Worm (Caenorhabditis elegans) whole organism, young adult: ENCODE results near the gene plc-2.

Source experiments
- B0035.1 ChIP-seq: sonication (generic microtip); optimal IDR thresholded peaks from 2 replicates; lab custom pipeline; 2016; ENCODE audit warnings: missing genetic modification characterization, mild to moderate bottlenecking, missing compliant biosample characterization, missing genotype, missing genetic modification reagents
- B0336.3 ChIP-seq: fragments of 200-800 bp; sonication (Bioruptor generic); IDR thresholded peaks from 2 replicates; pipeline ENCODE4 v1.3.6; 2022; ENCODE audit warnings: missing genetic modification characterization, missing compliant biosample characterization
- F22D6.2 ChIP-seq: sonication (generic microtip); optimal IDR thresholded peaks from 2 replicates; lab custom pipeline; 2016; ENCODE audit warnings: mild to moderate bottlenecking, missing genetic modification characterization, missing compliant biosample characterization
- F23B12.7 ChIP-seq: sonication (generic microtip); optimal IDR thresholded peaks from 2 replicates; lab custom pipeline; 2017; ENCODE audit warnings: missing genetic modification characterization, mild to moderate bottlenecking, missing compliant biosample characterization, antibody characterized with exemption, moderate library complexity; ENCODE audit not compliant: insufficient read depth
- F55B11.4 ChIP-seq: sonication (generic microtip); optimal IDR thresholded peaks from 2 replicates; lab custom pipeline; 2016; ENCODE audit warnings: missing compliant biosample characterization, missing genetic modification characterization, borderline replicate concordance; ENCODE audit not compliant: insufficient read depth
- F57A8.1 ChIP-seq: fragments of 200-800 bp; sonication (Bioruptor generic); optimal IDR thresholded peaks from 2 replicates; lab custom pipeline; 2018; ENCODE audit warnings: mild to moderate bottlenecking, missing genetic modification characterization, moderate library complexity, missing compliant biosample characterization
- T07F8.4 ChIP-seq: sonication (generic microtip); optimal IDR thresholded peaks from 2 replicates; lab custom pipeline; 2016; ENCODE audit warnings: mild to moderate bottlenecking, missing genetic modification characterization, moderate library complexity, missing compliant biosample characterization
- Y53F4B.3 ChIP-seq: fragments of 200-800 bp; sonication (Bioruptor generic); IDR thresholded peaks from 2 replicates; pipeline ENCODE4 v1.3.6; 2022; ENCODE audit warnings: missing genetic modification reagents, missing genetic modification characterization, missing compliant biosample characterization
- Y53G8AR.9 ChIP-seq: fragments of 200-800 bp; sonication (Bioruptor generic); conservative IDR thresholded peaks from 2 replicates; pipeline ENCODE4 v1.3.6; 2022; ENCODE audit warnings: missing genetic modification reagents, missing genetic modification characterization, missing compliant biosample characterization
- Y56A3A.18 ChIP-seq: fragments of 200-800 bp; sonication (Bioruptor generic); IDR thresholded peaks from 2 replicates; pipeline ENCODE4 v1.3.6; 2022; ENCODE audit warnings: missing genetic modification reagents, missing genetic modification characterization, missing compliant biosample characterization
- Y79H2A.3 ChIP-seq: fragments of 200-800 bp; sonication (Bioruptor generic); conservative IDR thresholded peaks from 2 replicates; pipeline ENCODE4 v1.3.6; 2022; ENCODE audit warnings: missing genetic modification reagents, missing genetic modification characterization, missing compliant biosample characterization
- akir-1 ChIP-seq: fragments of 200-800 bp; sonication (Bioruptor generic); optimal IDR thresholded peaks from 2 replicates; lab custom pipeline; 2018; ENCODE audit warnings: mild to moderate bottlenecking, missing genetic modification characterization, moderate library complexity, missing compliant biosample characterization
- aptf-3 ChIP-seq: fragments of 200-800 bp; sonication (Bioruptor generic); IDR thresholded peaks from 2 replicates; pipeline ENCODE4 v1.3.6; 2022; ENCODE audit warnings: missing genetic modification characterization, missing compliant biosample characterization
- atf-7 ChIP-seq: sonication (generic microtip); optimal IDR thresholded peaks from 2 replicates; lab custom pipeline; 2017; ENCODE audit warnings: mild to moderate bottlenecking, missing genetic modification characterization, missing compliant biosample characterization
- attf-3 ChIP-seq: fragments of 200-800 bp; sonication (Bioruptor generic); conservative IDR thresholded peaks from 2 replicates; pipeline ENCODE4 v1.3.6; 2022; ENCODE audit warnings: missing genetic modification reagents, missing genetic modification characterization, missing compliant biosample characterization
- attf-5 ChIP-seq: fragments of 200-800 bp; sonication (Bioruptor generic); optimal IDR thresholded peaks from 2 replicates; lab custom pipeline; 2018; ENCODE audit warnings: mild to moderate bottlenecking, missing genetic modification characterization, missing compliant biosample characterization
- attf-6 ChIP-seq: fragments of 200-800 bp; sonication (Bioruptor generic); IDR thresholded peaks from 2 replicates; pipeline ENCODE4 v1.3.6; 2022; ENCODE audit warnings: missing genetic modification reagents, missing genetic modification characterization, missing compliant biosample characterization
- ceh-58 ChIP-seq: fragments of 200-800 bp; sonication (Bioruptor generic); IDR thresholded peaks from 2 replicates; pipeline ENCODE4 v1.3.6; 2022; ENCODE audit warnings: missing genetic modification characterization, missing compliant biosample characterization
- ceh-79 ChIP-seq: sonication (generic microtip); optimal IDR thresholded peaks from 2 replicates; lab custom pipeline; 2017; ENCODE audit warnings: mild to moderate bottlenecking, missing genetic modification characterization, missing compliant biosample characterization
- ceh-91 ChIP-seq: fragments of 200-800 bp; sonication (Bioruptor generic); IDR thresholded peaks from 2 replicates; pipeline ENCODE4 v1.3.6; 2022; ENCODE audit warnings: missing genetic modification reagents, missing genetic modification characterization, missing compliant biosample characterization
- dox-1 ChIP-seq: fragments of 200-800 bp; sonication (Bioruptor generic); IDR thresholded peaks from 2 replicates; pipeline ENCODE4 v1.3.6; 2022; ENCODE audit warnings: missing genetic modification reagents, missing genetic modification characterization, missing compliant biosample characterization
- dpff-1 ChIP-seq: sonication (generic microtip); optimal IDR thresholded peaks from 2 replicates; lab custom pipeline; 2017; ENCODE audit warnings: mild to moderate bottlenecking, missing genetic modification characterization, missing compliant biosample characterization
- egl-44 ChIP-seq: fragments of 200-800 bp; sonication (Bioruptor generic); IDR thresholded peaks from 2 replicates; pipeline ENCODE4 v1.3.6; 2022; ENCODE audit warnings: missing genetic modification reagents, missing genetic modification characterization, missing compliant biosample characterization
- ekl-4 ChIP-seq: fragments of 200-800 bp; sonication (Bioruptor generic); IDR thresholded peaks from 2 replicates; pipeline ENCODE4 v1.3.6; 2022; ENCODE audit warnings: missing genetic modification reagents, missing genetic modification characterization, missing compliant biosample characterization
- gei-17 ChIP-seq: fragments of 200-800 bp; sonication (Bioruptor generic); optimal IDR thresholded peaks from 2 replicates; lab custom pipeline; 2018; ENCODE audit warnings: mild to moderate bottlenecking, missing genetic modification characterization, missing compliant biosample characterization
- hmg-1.2 ChIP-seq: fragments of 200-800 bp; sonication (Bioruptor generic); IDR thresholded peaks from 2 replicates; pipeline ENCODE4 v1.3.6; 2022; ENCODE audit warnings: missing genetic modification reagents, missing genetic modification characterization, missing compliant biosample characterization
- hmg-20 ChIP-seq: fragments of 200-800 bp; sonication (Bioruptor generic); IDR thresholded peaks from 2 replicates; pipeline ENCODE4 v1.3.6; 2022; ENCODE audit warnings: missing genetic modification reagents, missing genetic modification characterization, missing compliant biosample characterization
- hsf-1 ChIP-seq: fragments of 200-800 bp; sonication (Bioruptor generic); IDR thresholded peaks from 2 replicates; pipeline ENCODE4 v1.3.6; 2022; ENCODE audit warnings: missing genetic modification reagents, missing genetic modification characterization, missing compliant biosample characterization
- lag-1 ChIP-seq: fragments of 200-800 bp; sonication (Bioruptor generic); IDR thresholded peaks from 2 replicates; pipeline ENCODE4 v1.3.6; 2022; ENCODE audit warnings: missing genetic modification reagents, missing genetic modification characterization, missing compliant biosample characterization
- lin-40 ChIP-seq: sonication (generic microtip); optimal IDR thresholded peaks from 2 replicates; lab custom pipeline; 2016; ENCODE audit warnings: missing genetic modification characterization, mild to moderate bottlenecking, missing compliant biosample characterization, missing genotype, missing genetic modification reagents
- lir-1 ChIP-seq: fragments of 200-800 bp; sonication (Bioruptor generic); conservative IDR thresholded peaks from 2 replicates; pipeline ENCODE4 v1.3.6; 2022; ENCODE audit warnings: missing genetic modification reagents, missing genetic modification characterization, missing compliant biosample characterization
- lsl-1 ChIP-seq: fragments of 200-800 bp; sonication (Bioruptor generic); optimal IDR thresholded peaks from 2 replicates; lab custom pipeline; 2018; ENCODE audit warnings: mild to moderate bottlenecking, missing genetic modification characterization, moderate library complexity, missing compliant biosample characterization
- madf-3 ChIP-seq: fragments of 200-800 bp; sonication (Bioruptor generic); IDR thresholded peaks from 2 replicates; pipeline ENCODE4 v1.3.6; 2022; ENCODE audit warnings: missing genetic modification reagents, missing genetic modification characterization, missing compliant biosample characterization
- madf-8 ChIP-seq: fragments of 200-800 bp; sonication (Bioruptor generic); conservative IDR thresholded peaks from 2 replicates; pipeline ENCODE4 v1.3.6; 2022; ENCODE audit warnings: missing genetic modification reagents, missing genetic modification characterization, missing compliant biosample characterization
- mcd-1 ChIP-seq: fragments of 200-800 bp; sonication (Bioruptor generic); IDR thresholded peaks from 2 replicates; pipeline ENCODE4 v1.3.6; 2022; ENCODE audit warnings: missing genetic modification reagents, missing genetic modification characterization, missing compliant biosample characterization
- mel-28 ChIP-seq: sonication (generic microtip); optimal IDR thresholded peaks from 2 replicates; lab custom pipeline; 2016; ENCODE audit warnings: borderline replicate concordance, mild to moderate bottlenecking, missing genetic modification characterization, missing compliant biosample characterization
- nfya-1 ChIP-seq: sonication (generic microtip); optimal IDR thresholded peaks from 2 replicates; lab custom pipeline; 2017; ENCODE audit warnings: antibody characterized with exemption, missing compliant biosample characterization, missing genetic modification characterization, borderline replicate concordance; ENCODE audit not compliant: insufficient read depth
- nhr-179 ChIP-seq: sonication (generic microtip); optimal IDR thresholded peaks from 2 replicates; lab custom pipeline; 2016; ENCODE audit warnings: mild to moderate bottlenecking, missing genetic modification characterization, missing compliant biosample characterization
- nhr-27 ChIP-seq: fragments of 200-800 bp; sonication (Bioruptor generic); optimal IDR thresholded peaks from 2 replicates; lab custom pipeline; 2018; ENCODE audit warnings: mild to moderate bottlenecking, missing genetic modification characterization, moderate library complexity, missing compliant biosample characterization
- nhr-90 ChIP-seq: sonication (generic microtip); optimal IDR thresholded peaks from 2 replicates; lab custom pipeline; 2016; ENCODE audit warnings: missing genotype, mild to moderate bottlenecking, missing genetic modification characterization, missing compliant biosample characterization
- rpc-1 ChIP-seq, 2 experiments: fragments of 150-350 bp in 1 of 2; sonication (generic microtip) in 1 of 2; optimal IDR thresholded peaks; 2 replicates each; lab custom pipeline; 2014 to 2018; ENCODE audit warnings: missing biosample characterization in 1 of 2, missing genetic modification characterization in 1 of 2, missing genetic modification reagents in 1 of 2, missing genotype in 1 of 2
- snpc-4 ChIP-seq, 5 experiments: fragments of 150-350 bp in 1 of 5; sonication (generic microtip) in 4 of 5; optimal IDR thresholded peaks; 2 replicates each; lab custom pipeline; 2014 to 2018; ENCODE audit warnings: missing genetic modification characterization in 5 of 5, missing biosample characterization in 3 of 5, antibody characterized with exemption in 2 of 5, mild to moderate bottlenecking in 2 of 5, missing compliant biosample characterization in 2 of 5, missing genotype in 2 of 5, moderate library complexity in 2 of 5, missing genetic modification reagents in 1 of 5
- somi-1 ChIP-seq: fragments of 200-800 bp; sonication (Bioruptor generic); optimal IDR thresholded peaks from 2 replicates; lab custom pipeline; 2018; ENCODE audit warnings: mild to moderate bottlenecking, missing genetic modification characterization, missing compliant biosample characterization
- tbp1 ChIP-seq: fragments of 200-800 bp; sonication (Bioruptor generic); optimal IDR thresholded peaks from 2 replicates; lab custom pipeline; 2018; ENCODE audit warnings: mild to moderate bottlenecking, missing genetic modification characterization, missing compliant biosample characterization
- unc-62 ChIP-seq: fragments of 150-350 bp; optimal IDR thresholded peaks from 2 replicates; lab custom pipeline; 2014; ENCODE audit warnings: missing biosample characterization, missing genetic modification reagents, missing genetic modification characterization
- zim-3 ChIP-seq: sonication (generic microtip); optimal IDR thresholded peaks from 2 replicates; lab custom pipeline; 2017; ENCODE audit warnings: mild to moderate bottlenecking, missing genetic modification characterization, moderate library complexity, missing compliant biosample characterization

Gene plc-2

DNA sequence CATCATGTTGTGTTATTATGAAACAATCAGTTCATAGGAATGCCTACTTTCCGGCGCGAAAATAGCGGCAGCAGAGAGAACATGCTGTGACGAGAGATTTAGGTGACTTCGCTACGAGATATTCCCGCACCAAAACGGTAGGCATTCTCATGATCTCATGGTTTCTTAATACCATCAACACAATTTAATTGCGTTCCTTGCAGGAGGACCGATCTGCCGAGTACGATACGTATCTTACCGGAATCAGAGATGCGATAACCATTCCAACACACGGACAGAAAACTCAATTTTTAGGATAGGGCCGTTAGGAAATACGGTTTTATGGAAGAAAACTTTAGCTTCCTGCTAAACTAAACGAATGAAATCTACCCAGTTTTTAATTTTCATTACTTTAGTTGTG, 43.6 kb upstream of the plc-2 start, which contains the start of gene T09F5.1:
Gene T09F5.1, plus strand, starts transcription at position 301 of the 400 bp plus-strand sequence.
- TF ChIP-seq egl-44 (GFP tag; lab: Robert Waterston, UW) = no peak
- no peak for TF ChIP-seq hmg-1.2 (GFP tag; lab: Robert Waterston, UW)
- TF ChIP-seq hmg-20 (GFP tag; lab: Robert Waterston, UW) = no peak
- TF ChIP-seq lag-1 (GFP tag; lab: Robert Waterston, UW) = no peak
- no peak for TF ChIP-seq mel-28 (tag; lab: Kevin White, UChicago)
- no peak for TF ChIP-seq F55B11.4 (tag; lab: Kevin White, UChicago)
- TF ChIP-seq nhr-90 (tag; lab: Kevin White, UChicago) = no peak
- TF ChIP-seq dox-1 (GFP tag; lab: Robert Waterston, UW) = no peak
- no peak for TF ChIP-seq aptf-3
- no peak for TF ChIP-seq F57A8.1 (GFP tag; lab: Kevin White, UChicago)
- no peak for TF ChIP-seq somi-1 (GFP tag; lab: Kevin White, UChicago)
- TF ChIP-seq nfya-1 (tag; lab: Kevin White, UChicago) = no peak
- TF ChIP-seq snpc-4 (GFP tag; optimal IDR thresholded peaks at IDR 0.05; lab: Kevin White, UChicago) = no peak
- TF ChIP-seq snpc-4 (tag; optimal IDR thresholded peaks at IDR 0.05; lab: Kevin White, UChicago) = no peak
- no peak for TF ChIP-seq tbp1 (GFP tag; lab: Kevin White, UChicago)
- no peak for TF ChIP-seq ekl-4 (GFP tag; lab: Robert Waterston, UW)
- TF ChIP-seq F22D6.2 (tag; lab: Kevin White, UChicago) = no peak

DNA sequence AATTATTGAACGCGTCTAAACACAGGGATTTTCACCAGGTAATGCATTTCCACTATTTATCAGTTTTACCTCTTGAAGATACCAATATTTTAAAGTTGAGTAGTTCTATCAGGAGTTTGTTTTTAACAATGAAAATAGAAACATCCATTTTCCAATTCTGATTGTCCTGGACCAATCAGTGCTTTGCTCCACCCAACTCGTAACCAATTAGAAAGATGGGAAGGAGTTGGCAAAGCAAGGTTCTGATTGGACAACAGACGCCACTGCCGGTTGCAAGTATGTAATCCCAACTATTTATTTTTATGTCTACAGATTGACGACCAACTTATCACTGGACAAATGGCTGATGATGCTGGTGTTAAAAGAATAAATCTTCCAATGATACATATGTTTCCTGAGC, 42.2 kb upstream of the plc-2 start:
- TF ChIP-seq madf-8 (no peak), rpc-1 (optimal IDR thresholded peaks at IDR 0.05; lab: Kevin White, UChicago) (no peak), rpc-1 (tag; optimal IDR thresholded peaks at IDR 0.05; lab: Kevin White, UChicago) (no peak), Y79H2A.3 (no peak), lin-40 (no peak), madf-3 (no peak), attf-3 (GFP tag; lab: Robert Waterston, UW) (no peak), ceh-58 (no peak), Y53F4B.3 (GFP tag; lab: Robert Waterston, UW) (no peak), B0336.3 (GFP tag; lab: Robert Waterston, UW) (no peak), akir-1 (GFP tag; lab: Kevin White, UChicago) (no peak), Y53G8AR.9 (no peak), attf-5 (GFP tag; lab: Kevin White, UChicago) (no peak), mcd-1 (no peak), nfya-1 (tag; lab: Kevin White, UChicago) (no peak), dpff-1 (tag; lab: Kevin White, UChicago) (no peak), unc-62 (no peak), nhr-27 (tag; lab: Kevin White, UChicago) (no peak), T07F8.4 (tag; lab: Kevin White, UChicago) (no peak)

DNA sequence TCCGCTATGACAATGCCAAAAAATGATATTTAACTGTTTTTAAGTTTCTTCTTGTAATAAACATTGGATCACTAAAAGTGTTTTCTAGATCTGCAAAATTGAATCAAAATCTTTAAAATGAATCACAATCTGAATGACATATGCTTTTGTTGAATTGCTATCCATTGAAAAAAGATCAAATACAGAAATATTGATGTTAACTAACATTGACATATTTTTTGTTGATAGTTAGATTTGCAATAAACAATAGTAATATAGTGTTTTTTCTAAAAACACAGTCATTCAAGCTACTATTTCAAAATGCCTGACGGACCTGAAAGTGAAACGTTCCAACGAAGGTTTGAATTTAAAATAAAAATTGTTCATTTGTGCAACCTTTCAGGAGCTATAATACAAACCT, 41.7 kb upstream of the plc-2 start, which contains the start of gene T09F5.2:
Gene T09F5.2, plus strand, starts transcription at position 301 of the 400 bp plus-strand sequence.
- no peak for TF ChIP-seq atf-7 (tag; lab: Kevin White, UChicago)
- no peak for TF ChIP-seq snpc-4 (GFP tag; optimal IDR thresholded peaks at IDR 0.05; lab: Kevin White, UChicago)
- TF ChIP-seq snpc-4 (tag; optimal IDR thresholded peaks at IDR 0.05; lab: Kevin White, UChicago) = no peak
- TF ChIP-seq attf-6 = no peak
- no peak for TF ChIP-seq gei-17 (GFP tag; lab: Kevin White, UChicago)
- no peak for TF ChIP-seq lsl-1 (GFP tag; lab: Kevin White, UChicago)
- TF ChIP-seq zim-3 (tag; lab: Kevin White, UChicago) = no peak
- no peak for TF ChIP-seq nhr-27 (tag; lab: Kevin White, UChicago)
- no peak for TF ChIP-seq nhr-179 (tag; lab: Kevin White, UChicago)
- TF ChIP-seq B0035.1 = no peak
- no peak for TF ChIP-seq ceh-91 (GFP tag; lab: Robert Waterston, UW)
- TF ChIP-seq hsf-1 = no peak
- no peak for TF ChIP-seq Y56A3A.18
- no peak for TF ChIP-seq F23B12.7 (tag; lab: Kevin White, UChicago)
- no peak for TF ChIP-seq lir-1
- no peak for TF ChIP-seq ceh-79 (tag; lab: Kevin White, UChicago)
